Worm (Caenorhabditis elegans) whole organism, L4 larva: ENCODE results near the gene B0303.14.

Experiments
- Y48G9A.11 ChIP-seq: fragments of 200-800 bp; sonication (Bioruptor generic); IDR thresholded peaks from 2 replicates; pipeline ENCODE4 v1.3.6; 2022; ENCODE audit warnings: missing genetic modification reagents, missing genetic modification characterization, missing compliant biosample characterization
- aly-2 ChIP-seq: sonication (generic microtip); optimal IDR thresholded peaks from 2 replicates; lab custom pipeline; 2018; ENCODE audit warnings: missing biosample characterization, missing genetic modification characterization
- ama-1 ChIP-seq: fragments of 150-350 bp; optimal IDR thresholded peaks from 2 replicates; lab custom pipeline; 2014; ENCODE audit warnings: inconsistent platforms, mixed read lengths
- dpl-1 ChIP-seq: fragments of 150-350 bp; optimal IDR thresholded peaks from 2 replicates; lab custom pipeline; 2014; ENCODE audit warnings: missing biosample characterization, missing genetic modification reagents, missing genetic modification characterization
- egl-27 ChIP-seq: sonication (generic microtip); optimal IDR thresholded peaks from 3 replicates; lab custom pipeline; 2017; ENCODE audit warnings: missing biosample characterization, missing genetic modification reagents, missing genetic modification characterization
- fkh-10 ChIP-seq: fragments of 150-350 bp; optimal IDR thresholded peaks from 2 replicates; lab custom pipeline; 2014; ENCODE audit warnings: missing biosample characterization, missing genetic modification reagents, missing genetic modification characterization
- hlh-11 ChIP-seq: fragments of 200-800 bp; sonication (Bioruptor generic); optimal IDR thresholded peaks from 2 replicates; lab custom pipeline; 2018; ENCODE audit warnings: mild to moderate bottlenecking, missing genetic modification characterization, missing compliant biosample characterization
- mdl-1 ChIP-seq, 2 experiments: fragments of 150-350 bp in 1 of 2; sonication (generic microtip) in 1 of 2; optimal IDR thresholded peaks; 2 replicates each; lab custom pipeline; 2014 to 2017; ENCODE audit warnings: missing biosample characterization in 2 of 2, missing genetic modification characterization in 2 of 2
- ztf-11 ChIP-seq: fragments of 150-350 bp; optimal IDR thresholded peaks from 2 replicates; lab custom pipeline; 2014; ENCODE audit warnings: missing biosample characterization, missing genetic modification characterization

DNA sequence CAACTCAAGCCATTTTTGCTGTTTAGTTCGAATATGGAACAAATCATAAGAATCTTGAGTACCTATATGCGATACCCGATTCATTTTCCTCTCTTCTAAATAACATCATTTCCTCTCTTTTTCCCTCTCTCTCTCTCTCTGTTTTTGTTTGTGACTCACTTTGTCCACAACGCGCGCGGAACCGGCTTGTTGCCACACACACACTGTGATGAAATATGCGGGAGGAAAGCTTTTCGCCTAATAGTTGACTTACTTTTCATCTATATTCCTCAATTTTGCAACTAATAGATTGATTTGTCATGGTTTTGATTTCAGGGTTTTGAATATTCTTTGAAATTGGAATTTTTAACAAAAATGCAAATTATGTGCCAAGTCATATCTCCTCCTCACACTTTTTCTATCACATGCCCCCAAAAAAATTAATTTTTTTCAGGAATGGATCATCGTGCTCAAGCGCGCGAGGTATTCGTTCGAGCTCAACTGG, 3.8 kb upstream of the B0303.14 start, which contains the start of gene hipr-1:
- TF ChIP-seq mdl-1 (tag; optimal IDR thresholded peaks at IDR 0.05; lab: Kevin White, UChicago) (no peak), fkh-10 (GFP tag; lab: Kevin White, UChicago) (no peak), hlh-11 (tag; lab: Kevin White, UChicago) (no peak), Y48G9A.11 (GFP tag; lab: Robert Waterston, UW) (no peak), dpl-1 (GFP tag; lab: Kevin White, UChicago) (no peak), ztf-11 (tag; lab: Kevin White, UChicago) (no peak), egl-27 (no peak), ama-1 (lab: Kevin White, UChicago) (no peak), aly-2 (tag; lab: Kevin White, UChicago) (no peak)
